Worm (Caenorhabditis elegans) whole organism, L2 larva: ENCODE data around the gene F08D12.15.
A peak's percentile ranks its signal among the peaks of the same experiment; 100 is the strongest.

Source experiments
- C34F6.9 ChIP-seq: fragments of 150-350 bp; optimal IDR thresholded peaks from 2 replicates; lab custom pipeline; 2014; ENCODE audit warnings: missing biosample characterization, missing genetic modification characterization
- F13H6.1 ChIP-seq: sonication (generic microtip); optimal IDR thresholded peaks from 2 replicates; lab custom pipeline; 2016; ENCODE audit warnings: missing genetic modification characterization, missing compliant biosample characterization
- Y55F3AM.14 ChIP-seq: fragments of 200-800 bp; sonication (Bioruptor generic); optimal IDR thresholded peaks from 2 replicates; lab custom pipeline; 2018; ENCODE audit warnings: mild to moderate bottlenecking, missing genetic modification characterization, missing compliant biosample characterization
- ZK546.5 ChIP-seq: sonication (generic microtip); optimal IDR thresholded peaks from 2 replicates; lab custom pipeline; 2017; ENCODE audit warnings: missing biosample characterization, missing genetic modification characterization
- blmp-1 ChIP-seq: sonication (generic microtip); optimal IDR thresholded peaks from 2 replicates; lab custom pipeline; 2017; ENCODE audit warnings: missing genetic modification characterization, mild to moderate bottlenecking, missing compliant biosample characterization, antibody characterized with exemption, moderate library complexity; ENCODE audit not compliant: insufficient read depth
- ceh-82 ChIP-seq: fragments of 150-350 bp; optimal IDR thresholded peaks from 2 replicates; lab custom pipeline; 2014; ENCODE audit warnings: missing biosample characterization, missing genetic modification characterization
- crh-2 ChIP-seq: sonication (generic microtip); optimal IDR thresholded peaks from 2 replicates; lab custom pipeline; 2017; ENCODE audit warnings: missing biosample characterization, missing genetic modification characterization
- egl-27 ChIP-seq: sonication (generic microtip); optimal IDR thresholded peaks from 3 replicates; lab custom pipeline; 2017; ENCODE audit warnings: missing biosample characterization, missing genetic modification reagents, missing genetic modification characterization
- elt-1 ChIP-seq: fragments of 150-350 bp; optimal IDR thresholded peaks from 2 replicates; lab custom pipeline; 2014; ENCODE audit warnings: missing biosample characterization, missing genetic modification characterization
- elt-3 ChIP-seq: sonication (generic microtip); optimal IDR thresholded peaks from 2 replicates; lab custom pipeline; 2017; ENCODE audit warnings: missing biosample characterization, missing genetic modification characterization
- fos-1 ChIP-seq: fragments of 150-350 bp; optimal IDR thresholded peaks from 2 replicates; lab custom pipeline; 2014; ENCODE audit warnings: missing biosample characterization, missing genetic modification characterization
- gmeb-1 ChIP-seq: fragments of 150-350 bp; optimal IDR thresholded peaks from 2 replicates; lab custom pipeline; 2014; ENCODE audit warnings: missing biosample characterization, missing genetic modification characterization
- lin-13 ChIP-seq: fragments of 150-350 bp; optimal IDR thresholded peaks from 2 replicates; lab custom pipeline; 2014; ENCODE audit warnings: missing biosample characterization, missing genetic modification reagents, missing genetic modification characterization
- lsy-2 ChIP-seq, 2 experiments: fragments of 150-350 bp in 1 of 2; sonication (generic microtip) in 1 of 2; optimal IDR thresholded peaks; 2 replicates each; lab custom pipeline; 2014 to 2017; ENCODE audit warnings: missing biosample characterization in 2 of 2, missing genetic modification characterization in 2 of 2
- mbf-1 ChIP-seq: sonication (generic microtip); optimal IDR thresholded peaks from 2 replicates; lab custom pipeline; 2017; ENCODE audit warnings: missing biosample characterization, missing genetic modification characterization
- mdl-1 ChIP-seq, 2 experiments: fragments of 150-350 bp in 1 of 2; sonication (generic microtip) in 1 of 2; optimal IDR thresholded peaks; 2 replicates each; lab custom pipeline; 2017; ENCODE audit warnings: missing biosample characterization in 2 of 2, missing genetic modification characterization in 2 of 2
- nhr-12 ChIP-seq: fragments of 150-350 bp; optimal IDR thresholded peaks from 2 replicates; lab custom pipeline; 2014; ENCODE audit warnings: missing biosample characterization, missing genetic modification characterization
- nhr-129 ChIP-seq: fragments of 150-350 bp; optimal IDR thresholded peaks from 2 replicates; lab custom pipeline; 2014; ENCODE audit warnings: missing biosample characterization, missing genetic modification characterization
- nhr-21 ChIP-seq: fragments of 150-350 bp; optimal IDR thresholded peaks from 2 replicates; lab custom pipeline; 2014; ENCODE audit warnings: missing biosample characterization, missing genetic modification characterization
- nhr-25 ChIP-seq: fragments of 150-350 bp; sonication (generic microtip); optimal IDR thresholded peaks from 3 replicates; lab custom pipeline; 2014; ENCODE audit warnings: missing biosample characterization, missing genetic modification characterization
- nhr-6 ChIP-seq: fragments of 150-350 bp; optimal IDR thresholded peaks from 2 replicates; lab custom pipeline; 2014; ENCODE audit warnings: missing biosample characterization, missing genetic modification characterization
- skn-1 ChIP-seq: sonication (generic microtip); optimal IDR thresholded peaks from 2 replicates; lab custom pipeline; 2017; ENCODE audit warnings: missing biosample characterization, missing genetic modification characterization
- sma-9 ChIP-seq, 2 experiments: fragments of 150-350 bp in 1 of 2; sonication (generic microtip) in 1 of 2; optimal IDR thresholded peaks; 2 replicates each; lab custom pipeline; 2014 to 2016; ENCODE audit warnings: missing genetic modification characterization in 2 of 2, mild to moderate bottlenecking in 1 of 2, missing biosample characterization in 1 of 2, missing compliant biosample characterization in 1 of 2, missing genetic modification reagents in 1 of 2, moderate library complexity in 1 of 2
- snpc-4 ChIP-seq: fragments of 150-350 bp; optimal IDR thresholded peaks from 2 replicates; lab custom pipeline; 2014; ENCODE audit warnings: missing biosample characterization, missing genetic modification characterization
- unc-55 ChIP-seq: fragments of 150-350 bp; sonication (generic microtip); optimal IDR thresholded peaks from 3 replicates; lab custom pipeline; 2014; ENCODE audit warnings: missing biosample characterization, missing genetic modification reagents, missing genetic modification characterization
- unc-62 ChIP-seq: fragments of 150-350 bp; optimal IDR thresholded peaks from 2 replicates; lab custom pipeline; 2014; ENCODE audit warnings: missing biosample characterization, missing genetic modification reagents, missing genetic modification characterization
- zag-1 ChIP-seq: fragments of 150-350 bp; optimal IDR thresholded peaks from 2 replicates; lab custom pipeline; 2014; ENCODE audit warnings: missing biosample characterization, missing genetic modification characterization
- ztf-4 ChIP-seq: fragments of 150-350 bp; optimal IDR thresholded peaks from 2 replicates; lab custom pipeline; 2014; ENCODE audit warnings: missing biosample characterization, missing genetic modification characterization

F08D12.15 gene

DNA sequence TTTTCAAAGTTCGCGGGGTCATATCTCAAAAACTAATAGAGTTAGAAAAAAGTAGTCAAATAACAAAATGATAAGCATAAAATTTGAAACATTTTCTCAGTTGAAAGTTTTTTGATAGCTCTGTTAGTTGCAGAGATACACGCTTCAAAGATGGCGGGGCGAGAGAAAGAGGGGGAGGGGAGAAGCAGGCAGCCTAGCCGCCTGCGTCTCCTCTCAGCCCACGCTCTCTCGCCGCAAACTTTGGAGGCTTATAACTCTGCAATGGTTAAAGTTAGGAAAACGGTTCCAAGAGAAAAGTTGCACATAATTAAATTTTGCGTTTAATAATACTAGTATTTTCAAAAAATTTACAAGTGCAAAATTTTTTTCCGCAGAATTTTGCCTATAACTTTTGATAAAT lies 35.3 kb downstream of the F08D12.15 start:
- TF ChIP-seq lin-13 (GFP tag; lab: Kevin White, UChicago): peak; percentile 48
- TF ChIP-seq nhr-6 (tag; lab: Kevin White, UChicago): no peak
- TF ChIP-seq, all 48 proteins: peak for 1

DNA sequence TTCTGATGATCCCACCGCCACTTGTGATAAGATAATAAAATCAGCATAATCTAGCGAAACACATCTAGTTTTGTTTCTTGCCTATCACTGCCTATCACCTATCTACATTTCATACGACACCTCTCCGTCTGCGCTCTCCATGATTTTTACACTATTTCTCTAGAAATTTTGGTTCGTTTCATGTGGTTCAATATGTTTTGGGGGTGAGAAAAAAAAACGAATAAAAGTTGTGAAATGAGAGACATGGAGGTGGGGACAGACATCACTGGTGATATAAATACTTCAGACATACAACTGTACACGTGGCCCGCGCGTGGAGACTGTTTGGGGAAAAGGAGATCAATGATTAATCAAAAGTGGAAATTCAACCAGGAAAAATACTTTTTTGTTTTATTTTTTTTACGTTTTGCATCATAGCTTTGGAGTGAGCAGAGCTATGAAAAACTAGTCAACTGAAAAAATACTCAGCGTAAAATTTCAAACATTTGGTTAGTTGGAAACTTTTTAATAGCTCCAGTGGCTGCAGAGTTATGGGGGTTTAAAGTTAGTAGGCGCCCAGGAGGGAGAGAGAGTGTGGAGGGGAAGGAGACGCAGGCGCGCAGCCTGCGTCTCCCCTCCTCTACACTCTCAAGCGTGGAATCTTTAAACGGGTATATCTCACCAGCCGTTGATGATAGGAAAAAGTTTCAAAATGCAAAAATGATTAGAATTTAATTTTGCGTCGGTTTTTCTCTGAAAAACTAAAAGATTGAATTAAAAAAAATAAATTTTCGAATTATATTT lies 36.6 kb downstream of the F08D12.15 start:
- TF ChIP-seq zag-1 (no peak), egl-27 (tag; lab: Kevin White, UChicago) (peak; percentile 5), sma-9 (GFP tag; optimal IDR thresholded peaks at IDR 0.05; lab: Kevin White, UChicago) (peak; percentile 70), sma-9 (tag; optimal IDR thresholded peaks at IDR 0.05; lab: Kevin White, UChicago) (no peak), elt-3 (tag; lab: Kevin White, UChicago) (no peak), crh-2 (tag; lab: Kevin White, UChicago) (peak; percentile 32), C34F6.9 (tag; lab: Kevin White, UChicago) (no peak), nhr-21 (tag; lab: Kevin White, UChicago) (peak; percentile 2), Y55F3AM.14 (GFP tag; lab: Kevin White, UChicago) (peak; percentile 6), ZK546.5 (no peak), ceh-82 (tag; lab: Kevin White, UChicago) (no peak), lin-13 (GFP tag; lab: Kevin White, UChicago) (peak; percentile 2), fos-1 (tag; lab: Kevin White, UChicago) (peak; percentile 60)

DNA sequence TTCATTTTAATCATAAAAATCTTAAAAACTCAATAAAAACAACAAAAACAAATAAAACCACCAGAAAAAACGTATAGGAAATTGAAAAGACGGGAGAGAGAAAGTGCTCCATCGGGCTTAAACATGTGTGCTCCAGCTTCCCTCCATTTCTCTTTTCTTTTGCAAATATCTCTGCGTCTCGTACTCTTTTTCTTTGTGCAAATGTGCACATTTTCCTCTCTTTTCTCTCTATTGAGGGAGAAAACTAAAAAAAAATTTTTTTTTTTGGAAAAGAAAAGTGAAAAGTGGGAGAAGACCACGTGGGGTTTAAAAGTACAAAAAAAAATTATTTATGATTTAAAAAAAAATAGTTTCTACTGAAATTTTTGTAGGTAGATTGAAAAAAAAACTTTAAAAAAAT lies 37.8 kb downstream of the F08D12.15 start:
- TF ChIP-seq mdl-1 (tag; optimal IDR thresholded peaks at IDR 0.05; lab: Kevin White, UChicago) (peak in 1 of 2 experiments; percentile 72), snpc-4 (tag; lab: Kevin White, UChicago) (no peak), sma-9 (GFP tag; optimal IDR thresholded peaks at IDR 0.05; lab: Kevin White, UChicago) (peak; percentile 52), sma-9 (tag; optimal IDR thresholded peaks at IDR 0.05; lab: Kevin White, UChicago) (no peak), elt-1 (tag; lab: Kevin White, UChicago) (no peak), lsy-2 (tag; optimal IDR thresholded peaks at IDR 0.05; lab: Kevin White, UChicago) (peak in 1 of 2 experiments; percentile 65), unc-55 (GFP tag; lab: Kevin White, UChicago) (peak; percentile 78), lin-13 (GFP tag; lab: Kevin White, UChicago) (peak; percentile 13), ztf-4 (tag; lab: Kevin White, UChicago) (no peak), C34F6.9 (tag; lab: Kevin White, UChicago) (peak; percentile 53), mbf-1 (no peak), F13H6.1 (tag; lab: Kevin White, UChicago) (peak; percentile 38), blmp-1 (peak; percentile 12), nhr-129 (tag; lab: Kevin White, UChicago) (peak; percentile 2)

DNA sequence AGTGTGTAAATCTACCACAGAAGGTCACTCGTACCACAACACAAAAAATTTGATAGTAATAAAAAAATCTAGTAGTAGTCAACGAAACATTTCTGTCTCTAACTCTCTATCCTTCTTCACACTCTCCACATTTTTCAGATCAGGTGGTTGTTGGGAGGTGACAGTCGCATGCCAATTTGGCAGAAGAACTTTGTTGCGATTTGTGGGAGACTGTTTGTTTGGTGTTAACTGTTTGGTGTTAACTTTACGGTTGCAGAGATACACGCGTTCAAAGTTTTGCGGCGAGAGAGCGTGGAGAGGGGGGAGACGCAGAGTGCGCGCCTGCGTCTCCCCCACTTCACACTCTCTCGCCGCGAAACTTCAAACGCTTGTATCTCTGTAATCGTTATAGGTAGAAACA lies 38.5 kb downstream of the F08D12.15 start:
- TF ChIP-seq nhr-25 (tag; lab: Kevin White, UChicago) (peak; percentile 56), nhr-129 (tag; lab: Kevin White, UChicago) (peak; percentile 21), skn-1 (tag; lab: Kevin White, UChicago) (no peak)
- TF ChIP-seq, all 48 proteins: peak for 2

DNA sequence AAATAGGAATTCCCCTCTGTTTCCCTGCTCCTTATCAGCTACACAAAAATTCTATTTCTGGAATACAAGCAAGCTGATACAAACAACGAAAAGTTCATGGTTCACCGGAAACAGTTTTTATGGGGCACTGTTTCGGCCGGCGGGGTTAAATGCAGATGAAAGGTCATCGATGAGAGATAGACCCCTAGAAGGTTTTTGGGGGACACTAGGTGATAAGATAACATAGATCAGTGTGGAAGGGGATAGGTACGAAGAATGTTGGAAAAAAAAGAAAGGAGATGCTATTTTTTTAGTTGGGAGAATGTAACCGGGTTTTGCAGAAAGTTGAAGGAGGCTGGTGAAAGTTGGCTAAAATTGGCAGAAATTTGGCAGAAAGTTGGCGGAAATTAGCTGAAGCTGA lies 39.1 kb downstream of the F08D12.15 start:
- TF ChIP-seq unc-55 (GFP tag; lab: Kevin White, UChicago) (no peak), nhr-129 (tag; lab: Kevin White, UChicago) (no peak), mbf-1 (no peak), sma-9 (GFP tag; optimal IDR thresholded peaks at IDR 0.05; lab: Kevin White, UChicago) (no peak), sma-9 (tag; optimal IDR thresholded peaks at IDR 0.05; lab: Kevin White, UChicago) (no peak), nhr-12 (tag; lab: Kevin White, UChicago) (no peak), C34F6.9 (tag; lab: Kevin White, UChicago) (no peak), gmeb-1 (tag; lab: Kevin White, UChicago) (no peak), unc-62 (GFP tag; lab: Kevin White, UChicago) (no peak), skn-1 (tag; lab: Kevin White, UChicago) (no peak)

DNA sequence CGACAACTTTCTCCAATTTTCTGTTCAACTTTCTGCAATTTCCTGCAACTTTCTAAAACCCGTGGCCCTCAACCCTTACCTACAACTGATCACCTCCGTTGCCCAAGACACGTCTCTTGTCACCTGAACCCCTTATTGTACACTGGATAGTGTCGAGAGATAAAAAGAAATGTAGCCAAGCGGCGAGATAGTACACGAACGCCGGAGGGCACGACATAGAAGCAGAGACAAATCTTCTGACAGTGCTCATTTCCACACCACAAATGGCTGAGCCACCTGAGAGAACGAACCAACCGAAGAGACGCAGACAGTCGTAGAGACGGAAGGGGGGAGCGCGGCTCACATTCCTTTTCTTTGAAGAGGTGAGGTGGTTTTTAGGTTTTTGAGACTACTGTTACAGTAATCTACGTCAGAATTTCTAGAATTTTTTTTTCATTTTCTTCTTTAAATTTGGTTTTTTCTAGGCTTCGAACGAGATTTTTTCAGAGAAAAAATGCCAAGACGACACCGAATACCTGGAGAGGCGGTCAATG lies 41.3 kb downstream of the F08D12.15 start, which contains the start of gene K12H6.12:
Gene K12H6.12, plus strand, starts transcription at position 483 of the 533 bp plus-strand sequence.
- TF ChIP-seq F13H6.1 (tag; lab: Kevin White, UChicago) (peak; percentile 0), sma-9 (GFP tag; optimal IDR thresholded peaks at IDR 0.05; lab: Kevin White, UChicago) (no peak), sma-9 (tag; optimal IDR thresholded peaks at IDR 0.05; lab: Kevin White, UChicago) (no peak), egl-27 (tag; lab: Kevin White, UChicago) (no peak)
- TF ChIP-seq, all 48 proteins: peak for 1
